Worm (Caenorhabditis elegans): ENCODE results near the gene T24H10.5.

Gene T24H10.5

DNA sequence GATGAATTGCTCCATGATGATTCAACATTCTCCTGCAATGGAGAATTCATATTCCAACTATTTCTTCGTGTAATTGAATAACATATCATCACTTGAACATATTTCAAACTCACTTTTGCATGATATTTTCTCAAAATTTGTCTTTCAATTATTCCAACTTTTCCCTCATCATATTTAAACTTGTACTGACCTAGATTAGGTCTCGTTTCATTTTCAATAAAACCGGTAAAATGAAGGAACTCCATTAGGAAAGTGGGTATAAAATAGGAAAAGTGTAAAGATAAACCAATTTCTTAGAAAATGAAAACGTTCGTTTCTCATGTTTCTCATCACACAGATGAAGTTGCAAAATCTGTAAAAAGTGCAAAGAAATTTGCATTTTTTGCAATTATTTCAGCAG is 51.3 kb downstream of the T24H10.5 start, which contains the start of gene col-78:
col-78 (plus strand) TSS at position 301 of the 400 bp plus-strand sequence.
- TF ChIP-seq F13C5.2 (tag; optimal IDR thresholded peaks at IDR 0.05): no peak
- no peak for TF ChIP-seq ama-1 (optimal IDR thresholded peaks at IDR 0.05)
- TF ChIP-seq tbx-37 (GFP tag; conservative IDR thresholded peaks at IDR 0.05): no peak
- no peak for TF ChIP-seq pes-1 (GFP tag; IDR thresholded peaks at IDR 0.05)
- TF ChIP-seq ets-7 (tag; optimal IDR thresholded peaks at IDR 0.05): no peak
- no peak for TF ChIP-seq scrt-1 (GFP tag; IDR thresholded peaks at IDR 0.05)
- TF ChIP-seq hmbx-1 (tag; optimal IDR thresholded peaks at IDR 0.05): no peak
- TF ChIP-seq B0310.2 (tag; optimal IDR thresholded peaks at IDR 0.05): no peak
- no peak for TF ChIP-seq hnd-1 (tag; optimal IDR thresholded peaks at IDR 0.05)

DNA sequence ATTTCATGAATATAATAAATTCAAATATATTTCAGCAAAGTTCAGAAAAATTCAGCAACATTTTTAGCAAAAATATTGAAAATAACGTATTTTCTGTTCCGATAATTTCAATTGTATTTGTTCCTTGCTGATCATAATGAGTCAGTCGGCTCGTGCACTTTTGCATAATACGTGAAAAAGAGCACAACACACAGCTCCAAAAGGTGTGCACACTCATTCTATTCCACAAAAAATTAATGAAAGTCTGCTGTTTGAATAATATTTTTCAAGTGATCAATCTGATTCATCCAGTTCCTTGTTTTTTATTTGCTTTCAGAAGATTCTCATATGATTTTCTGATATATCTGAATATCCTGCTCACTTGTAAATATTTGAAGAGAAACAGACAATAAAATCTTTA is 53.4 kb downstream of the T24H10.5 start:
- TF ChIP-seq sea-1 (GFP tag; conservative IDR thresholded peaks at IDR 0.05) (no peak), tbx-11 (GFP tag; IDR thresholded peaks at IDR 0.05) (no peak), ets-7 (tag; optimal IDR thresholded peaks at IDR 0.05) (no peak), B0310.2 (tag; optimal IDR thresholded peaks at IDR 0.05) (no peak), ceh-13 (GFP tag; optimal IDR thresholded peaks at IDR 0.05) (no peak)

Measured in whole organism, early embryonic.